Fruit fly (Drosophila melanogaster): Measurements from ENCODE around the gene RpL3.

Gene RpL3

DNA sequence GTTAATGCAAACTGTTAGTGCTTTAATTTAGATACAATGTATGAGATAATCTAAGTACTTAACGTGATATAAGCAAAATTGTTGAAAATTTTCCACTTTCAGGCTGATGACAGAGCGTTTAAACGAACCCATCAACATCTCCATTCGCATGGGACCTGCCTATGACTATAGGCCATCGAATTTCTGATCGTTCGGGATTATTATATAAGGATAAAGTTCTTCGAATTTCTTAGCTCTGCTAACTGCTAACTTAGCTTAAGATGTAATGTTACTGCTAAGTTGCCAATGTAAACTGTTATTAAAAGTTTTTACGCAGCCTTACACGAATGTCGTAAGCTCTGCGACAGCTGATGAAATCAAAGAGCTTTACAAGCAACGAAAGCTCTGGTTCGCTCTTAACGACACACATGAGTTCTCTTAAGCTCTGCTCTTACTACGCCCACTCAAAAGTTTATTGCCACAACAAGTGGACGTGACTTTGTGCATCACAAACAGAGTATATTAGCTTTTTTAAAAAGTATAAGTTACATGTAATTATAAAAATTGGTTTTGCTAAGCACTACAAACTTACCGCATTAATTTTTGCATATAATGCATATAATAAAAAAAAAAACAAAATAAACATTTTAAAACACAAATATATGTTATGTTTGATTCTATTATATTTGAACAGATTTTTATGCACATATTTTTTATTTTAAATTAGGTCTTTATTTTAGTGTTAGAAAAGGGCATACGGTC lies 24.9 kb upstream of the RpL3 start (continued):
- TF ChIP-seq chinmo (GFP tag; IDR thresholded peaks at IDR 0.05; ENCODE audit: partially characterized antibody): peak; percentile 78; the same call in 2 of the 4 replicates
- TF ChIP-seq CG3838 (GFP tag; optimal IDR thresholded peaks at IDR 0.05): peak; percentile 94
- TF ChIP-seq CG4424 (GFP tag; optimal IDR thresholded peaks at IDR 0.05): peak; percentile 98
- TF ChIP-seq lola (GFP tag; optimal IDR thresholded peaks at IDR 0.05): peak in 1 of 3 experiments; percentile 97
- peak; percentile 93 for TF ChIP-seq CG5180 (GFP tag; optimal IDR thresholded peaks at IDR 0.05)
- peak; percentile 46 for TF ChIP-seq ftz-f1 (GFP tag; optimal IDR thresholded peaks at IDR 0.05)
- TF ChIP-seq tll (GFP tag; optimal IDR thresholded peaks at IDR 0.05): peak in 1 of 2 experiments; percentile 81
- peak; percentile 95 for TF ChIP-seq Gsc (GFP tag; IDR thresholded peaks at IDR 0.05)
- TF ChIP-seq CG9876 (GFP tag; optimal IDR thresholded peaks at IDR 0.05): peak; percentile 64
- TF ChIP-seq gcm2 (GFP tag; optimal IDR thresholded peaks at IDR 0.05): no peak
- peak; percentile 10 for TF ChIP-seq btn (GFP tag; optimal IDR thresholded peaks at IDR 0.05)
- peak; percentile 79 for TF ChIP-seq CG2116 (GFP tag; optimal IDR thresholded peaks at IDR 0.05)
- peak; percentile 51; the same call in 1 of the 2 replicates for TF ChIP-seq Bgb (GFP tag; IDR thresholded peaks at IDR 0.05; ENCODE audit: partially characterized antibody)
- TF ChIP-seq Hey (tag; optimal IDR thresholded peaks at IDR 0.05): peak; percentile 72
- peak; percentile 85 for TF ChIP-seq Ets97D (GFP tag; optimal IDR thresholded peaks at IDR 0.05)
- TF ChIP-seq emc (GFP tag; optimal IDR thresholded peaks at IDR 0.05): peak; percentile 85
- no peak for TF ChIP-seq pan (optimal IDR thresholded peaks at IDR 0.05)
- peak in 1 of 2 experiments; percentile 99 for TF ChIP-seq pan (GFP tag; optimal IDR thresholded peaks at IDR 0.05 in 1 of 2, IDR thresholded peaks at IDR 0.05 in 1 of 2)
- peak; percentile 99 for TF ChIP-seq CG9215 (GFP tag; IDR thresholded peaks at IDR 0.05)
- TF ChIP-seq gsb (GFP tag; IDR thresholded peaks at IDR 0.05): peak; percentile 96
- TF ChIP-seq hb (GFP tag; IDR thresholded peaks at IDR 0.05; ENCODE audit: partially characterized antibody): no peak
- peak; percentile 93 for TF ChIP-seq CG8281 (tag; optimal IDR thresholded peaks at IDR 0.05)
- peak; percentile 98 for TF ChIP-seq GATAe (GFP tag; conservative IDR thresholded peaks at IDR 0.05)
- peak; percentile 98 for TF ChIP-seq CG6854 (GFP tag; optimal IDR thresholded peaks at IDR 0.05)
- peak; percentile 14 for TF ChIP-seq BEAF-32 (GFP tag; optimal IDR thresholded peaks at IDR 0.05)
- no peak for TF ChIP-seq CG1832 (GFP tag; optimal IDR thresholded peaks at IDR 0.05)
- TF ChIP-seq ssp (GFP tag; IDR thresholded peaks at IDR 0.05): peak; percentile 95
- peak; percentile 93 for TF ChIP-seq sug (tag; optimal IDR thresholded peaks at IDR 0.05)
- peak; percentile 97 for TF ChIP-seq ewg (GFP tag; optimal IDR thresholded peaks at IDR 0.05)
- peak; percentile 96 for TF ChIP-seq CG17829 (tag; optimal IDR thresholded peaks at IDR 0.05)
- TF ChIP-seq CG12744 (GFP tag; optimal IDR thresholded peaks at IDR 0.05): peak; percentile 63
- peak; percentile 90 for TF ChIP-seq CG18011 (GFP tag; optimal IDR thresholded peaks at IDR 0.05)
- peak; percentile 99 for TF ChIP-seq CG10209 (GFP tag; optimal IDR thresholded peaks at IDR 0.05)
- peak; percentile 98 for TF ChIP-seq Xrp1 (GFP tag; IDR thresholded peaks at IDR 0.05)
- TF ChIP-seq lmd (GFP tag; IDR thresholded peaks at IDR 0.05): peak; percentile 99
- peak; percentile 90 for TF ChIP-seq dati (GFP tag; IDR thresholded peaks at IDR 0.05)
- peak; percentile 97 for TF ChIP-seq CG13624 (GFP tag; optimal IDR thresholded peaks at IDR 0.05)
- peak; percentile 95 for TF ChIP-seq CG18764 (GFP tag; optimal IDR thresholded peaks at IDR 0.05)
- TF ChIP-seq slbo (GFP tag; IDR thresholded peaks at IDR 0.05): peak; percentile 99
- TF ChIP-seq Lhr (GFP tag; optimal IDR thresholded peaks at IDR 0.05): peak; percentile 93
- no peak for TF ChIP-seq zen2 (GFP tag; IDR thresholded peaks at IDR 0.05; ENCODE audit: partially characterized antibody)
- TF ChIP-seq HHEX (GFP tag; optimal IDR thresholded peaks at IDR 0.05): peak; percentile 98
- peak; percentile 79 for TF ChIP-seq Antp (GFP tag; optimal IDR thresholded peaks at IDR 0.05)
- TF ChIP-seq CG12071 (GFP tag; optimal IDR thresholded peaks at IDR 0.05): peak; percentile 91
- peak; percentile 31 for TF ChIP-seq en (GFP tag; optimal IDR thresholded peaks at IDR 0.05)
- TF ChIP-seq scrt (GFP tag; optimal IDR thresholded peaks at IDR 0.05): peak; percentile 99
- peak; percentile 85 for TF ChIP-seq fd64A (GFP tag; optimal IDR thresholded peaks at IDR 0.05)
- peak; percentile 98 for TF ChIP-seq vvl (GFP tag; IDR thresholded peaks at IDR 0.05)
